Fruit fly (Drosophila melanogaster): Measurements from ENCODE around the gene Tbcd.

DNA sequence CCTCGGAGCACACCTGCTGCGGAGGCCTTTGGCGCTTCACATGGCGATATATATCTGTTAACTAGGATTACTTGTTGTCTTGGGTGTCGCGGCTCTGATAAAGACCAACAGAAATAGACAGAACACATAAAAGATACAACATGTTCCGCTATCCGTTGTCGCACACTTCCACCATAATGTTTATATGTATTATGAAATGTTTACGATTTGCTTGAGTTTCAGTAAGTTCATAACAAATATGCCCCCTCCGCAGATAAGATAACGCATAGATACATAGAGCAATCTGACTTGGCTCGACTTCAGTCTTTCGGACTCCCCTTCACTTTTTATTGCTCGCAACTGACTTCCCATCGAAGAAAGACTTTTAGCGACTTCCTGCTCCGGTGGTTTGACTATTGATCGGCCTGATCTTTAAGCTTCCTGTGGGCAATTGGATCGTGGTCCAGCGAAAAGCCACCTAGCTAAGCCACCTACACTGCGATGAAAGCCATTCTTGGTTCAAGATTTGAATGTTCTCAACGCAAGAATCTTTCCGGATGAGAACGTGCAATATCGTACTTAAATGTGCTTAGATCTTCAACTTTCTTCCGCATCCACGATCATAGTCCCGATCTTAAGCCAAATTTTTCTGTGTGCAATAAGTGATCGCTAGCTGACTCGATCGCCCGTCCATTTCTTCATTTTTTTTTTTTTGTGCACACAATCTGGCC is 21.0 kb downstream of the Tbcd start:
- no peak for TF ChIP-seq ovo (GFP tag; optimal IDR thresholded peaks at IDR 0.05)
- no peak for TF ChIP-seq Clk (GFP tag; optimal IDR thresholded peaks at IDR 0.05)
- TF ChIP-seq CG11617 (GFP tag; optimal IDR thresholded peaks at IDR 0.05), result no peak
- no peak for TF ChIP-seq toe (GFP tag; optimal IDR thresholded peaks at IDR 0.05)
- TF ChIP-seq CG7101 (tag; optimal IDR thresholded peaks at IDR 0.05), result no peak
- TF ChIP-seq tj (GFP tag; optimal IDR thresholded peaks at IDR 0.05), result no peak
- TF ChIP-seq CG7045 (GFP tag; optimal IDR thresholded peaks at IDR 0.05), result no peak
- TF ChIP-seq CG5204 (GFP tag; optimal IDR thresholded peaks at IDR 0.05), result no peak
- no peak for TF ChIP-seq pad (GFP tag; optimal IDR thresholded peaks at IDR 0.05)
- TF ChIP-seq CG14711 (tag; optimal IDR thresholded peaks at IDR 0.05), result no peak
- TF ChIP-seq cic (GFP tag; optimal IDR thresholded peaks at IDR 0.05), result no peak
- no peak for TF ChIP-seq CG1620 (GFP tag; optimal IDR thresholded peaks at IDR 0.05)
- no peak for TF ChIP-seq Mnt (GFP tag; optimal IDR thresholded peaks at IDR 0.05)

Measured in whole organism, adult.